Worm (Caenorhabditis elegans) whole organism, early embryonic: Measurements from ENCODE around the gene clec-183.

Experiments
- F13C5.2 ChIP-seq: sonication (generic microtip); optimal IDR thresholded peaks from 2 replicates; lab custom pipeline; 2017; ENCODE audit warnings: mild to moderate bottlenecking, missing genetic modification characterization, inconsistent platforms, missing compliant biosample characterization
- aly-1 ChIP-seq: sonication (generic microtip); optimal IDR thresholded peaks from 2 replicates; lab custom pipeline; 2016; ENCODE audit warnings: missing genetic modification characterization, missing compliant biosample characterization
- ama-1 ChIP-seq: fragments of 150-350 bp; optimal IDR thresholded peaks from 2 replicates; lab custom pipeline; 2014
- ets-7 ChIP-seq: sonication (generic microtip); optimal IDR thresholded peaks from 2 replicates; lab custom pipeline; 2016; ENCODE audit warnings: missing genotype, missing genetic modification characterization, missing compliant biosample characterization
- flt-1 ChIP-seq: fragments of 200-800 bp; sonication (Bioruptor generic); IDR thresholded peaks from 2 replicates; pipeline ENCODE4 v1.3.6; 2022; ENCODE audit warnings: missing genetic modification characterization, missing compliant biosample characterization
- hmbx-1 ChIP-seq: sonication (generic microtip); optimal IDR thresholded peaks from 2 replicates; lab custom pipeline; 2016; ENCODE audit warnings: mild to moderate bottlenecking, missing genetic modification characterization, missing compliant biosample characterization
- hmg-4 ChIP-seq: fragments of 200-800 bp; sonication (Bioruptor generic); optimal IDR thresholded peaks from 2 replicates; lab custom pipeline; 2018; ENCODE audit warnings: mild to moderate bottlenecking, missing genetic modification characterization, missing compliant biosample characterization
- scrt-1 ChIP-seq: fragments of 200-800 bp; sonication (Bioruptor generic); IDR thresholded peaks from 2 replicates; pipeline ENCODE4 v1.3.6; 2022; ENCODE audit warnings: missing genetic modification characterization, missing compliant biosample characterization
- tbx-37 ChIP-seq: fragments of 200-800 bp; sonication (Bioruptor generic); conservative IDR thresholded peaks from 2 replicates; pipeline ENCODE4 v1.3.6; 2022; ENCODE audit warnings: missing genetic modification reagents, missing genetic modification characterization, missing compliant biosample characterization
- tra-4 ChIP-seq: sonication (generic microtip); optimal IDR thresholded peaks from 2 replicates; lab custom pipeline; 2017; ENCODE audit warnings: missing genetic modification characterization, missing compliant biosample characterization

- TF ChIP-seq hmg-4 (GFP tag; lab: Kevin White, UChicago) (no peak), tra-4 (tag; lab: Kevin White, UChicago) (no peak), hmbx-1 (no peak), tbx-37 (GFP tag; lab: Robert Waterston, UW) (no peak), aly-1 (no peak), ets-7 (tag; lab: Kevin White, UChicago) (no peak), F13C5.2 (tag; lab: Kevin White, UChicago) (no peak), scrt-1 (no peak), flt-1 (GFP tag; lab: Robert Waterston, UW) (no peak), ama-1 (no peak)
These were observed 7.8 kb upstream of the clec-183 start for ce11 chrIV:9320023-9320422.
